Fruit fly (Drosophila melanogaster) whole organism, larva: ENCODE measurements around the gene esg.

Experiments
- noc ChIP-seq: fragments of 200-800 bp; sonication (Bioruptor generic); optimal IDR thresholded peaks from 3 replicates; lab custom pipeline; 2019; ENCODE audit warnings: missing biosample characterization, mild to moderate bottlenecking, missing genetic modification characterization, moderate library complexity

esg gene

DNA sequence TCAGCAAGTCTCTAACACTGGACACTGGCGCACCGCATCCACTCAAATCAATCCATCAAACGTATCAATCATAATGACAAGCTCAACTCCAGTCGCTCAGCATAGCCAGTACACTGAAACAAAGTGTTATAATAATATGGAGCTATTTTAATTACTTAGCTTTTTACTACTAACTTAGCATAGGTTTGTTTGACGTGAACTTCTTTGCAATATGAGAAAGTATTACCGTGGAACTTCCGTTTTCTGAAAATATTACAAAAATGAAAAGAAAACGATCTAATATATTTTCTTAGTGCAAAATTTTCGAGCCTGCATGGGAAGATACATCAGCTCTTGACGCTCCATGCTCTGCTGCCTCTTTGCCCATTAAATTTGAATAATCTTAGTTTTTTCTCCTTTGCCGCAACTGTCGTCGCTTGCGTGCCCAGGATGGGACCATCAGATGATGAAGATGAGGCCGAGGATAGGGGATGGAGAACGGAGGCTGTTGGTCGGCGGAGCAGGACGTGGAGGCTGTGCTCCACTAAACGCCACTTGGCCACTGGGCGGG, 49.4 kb downstream of the esg start:
- TF ChIP-seq noc (tag; lab: Kevin White, UChicago) = no peak

- no peak for TF ChIP-seq noc (tag; lab: Kevin White, UChicago)
Measured at dm6 chr2L:15385340-15385739, 51.7 kb downstream of the esg start.
